Fruit fly (Drosophila melanogaster) whole organism, wandering third instar larva: Measurements from ENCODE around the gene ed.
A peak's percentile ranks its signal among the peaks of the same experiment; 100 is the strongest.

Source experiments
- Abd-B ChIP-seq: fragments of >200 bp; optimal IDR thresholded peaks from 2 replicates; lab custom pipeline; 2017; ENCODE audit warnings: missing biosample characterization, missing genetic modification characterization
- CG32264 ChIP-seq: fragments of 200-800 bp; sonication (Bioruptor generic); optimal IDR thresholded peaks from 2 replicates; lab custom pipeline; 2016; ENCODE audit warnings: missing biosample characterization, missing genetic modification characterization
- CG9705 ChIP-seq: fragments of 200-800 bp; sonication (Bioruptor generic); optimal IDR thresholded peaks from 2 replicates; lab custom pipeline; 2018; ENCODE audit warnings: missing biosample characterization, mild to moderate bottlenecking, missing genetic modification characterization
- CrebA ChIP-seq: fragments of 200-800 bp; sonication (Bioruptor generic); optimal IDR thresholded peaks from 2 replicates; lab custom pipeline; 2016; ENCODE audit warnings: missing biosample characterization, mild to moderate bottlenecking, missing genetic modification characterization, borderline replicate concordance
- Dfd ChIP-seq: fragments of >200 bp; optimal IDR thresholded peaks from 2 replicates; lab custom pipeline; 2017; ENCODE audit warnings: missing biosample characterization, missing genetic modification characterization
- Dif ChIP-seq: fragments of 200-275, 200-300 bp; sonication (Bioruptor generic); optimal IDR thresholded peaks from 2 replicates; lab custom pipeline; 2018; ENCODE audit warnings: missing biosample characterization, missing genetic modification characterization; ENCODE audit not compliant: partially characterized antibody
- GATAd ChIP-seq: sonication (Bioruptor generic); optimal IDR thresholded peaks from 2 replicates; lab custom pipeline; 2016; ENCODE audit warnings: missing biosample characterization, missing genetic modification characterization
- HLH106 ChIP-seq: fragments of 200-800 bp; optimal IDR thresholded peaks from 3 replicates; lab custom pipeline; 2019; ENCODE audit warnings: missing biosample characterization, mild to moderate bottlenecking, missing genetic modification characterization, moderate library complexity
- Hnf4 ChIP-seq: fragments of 200-800 bp; sonication (Bioruptor generic); optimal IDR thresholded peaks from 2 replicates; lab custom pipeline; 2016; ENCODE audit warnings: missing biosample characterization, mild to moderate bottlenecking, missing genetic modification characterization
- Hr78 ChIP-seq: fragments of >200 bp; optimal IDR thresholded peaks from 2 replicates; lab custom pipeline; 2017; ENCODE audit warnings: missing biosample characterization, missing genetic modification characterization
- Hr83 ChIP-seq: fragments of 200-300 bp; sonication (Bioruptor generic); optimal IDR thresholded peaks from 2 replicates; lab custom pipeline; 2016; ENCODE audit warnings: missing biosample characterization, mild to moderate bottlenecking, missing genetic modification characterization, moderate library complexity; ENCODE audit not compliant: poor library complexity, severe bottlenecking
- Jra ChIP-seq: sonication (Bioruptor generic); optimal IDR thresholded peaks from 2 replicates; lab custom pipeline; 2016; ENCODE audit warnings: missing biosample characterization, missing genetic modification characterization
- Mio ChIP-seq: sonication (Bioruptor generic); optimal IDR thresholded peaks from 2 replicates; lab custom pipeline; 2016; ENCODE audit warnings: missing biosample characterization, missing genetic modification characterization
- Myc ChIP-seq: fragments of >200 bp; optimal IDR thresholded peaks from 2 replicates; lab custom pipeline; 2017
- N ChIP-seq: fragments of >200 bp; optimal IDR thresholded peaks from 2 replicates; lab custom pipeline; 2018; ENCODE audit warnings: missing biosample characterization, missing external identifiers, missing genetic modification characterization
- OdsH ChIP-seq: fragments of 200-800 bp; sonication (Bioruptor generic); optimal IDR thresholded peaks from 2 replicates; lab custom pipeline; 2016; ENCODE audit warnings: missing biosample characterization, mild to moderate bottlenecking, missing genetic modification characterization
- Rel ChIP-seq, 2 experiments: fragments of 200-800 bp; sonication (Bioruptor generic) in 1 of 2; optimal IDR thresholded peaks; 2 replicates in 1 of 2; 3 replicates in 1 of 2; lab custom pipeline; 2016 to 2019; ENCODE audit warnings: mild to moderate bottlenecking in 2 of 2, missing biosample characterization in 2 of 2, missing genetic modification characterization in 2 of 2, moderate library complexity in 1 of 2
- Sp1 ChIP-seq: fragments of 200-800 bp; sonication (Bioruptor generic); optimal IDR thresholded peaks from 3 replicates; lab custom pipeline; 2019; ENCODE audit warnings: missing biosample characterization, mild to moderate bottlenecking, missing genetic modification characterization, moderate library complexity
- Vsx2 ChIP-seq: fragments of 200-300, 225-300 bp; sonication (Bioruptor generic); optimal IDR thresholded peaks from 2 replicates; lab custom pipeline; 2018; ENCODE audit warnings: missing biosample characterization, missing genetic modification characterization; ENCODE audit not compliant: partially characterized antibody
- br ChIP-seq: fragments of 200-800 bp; sonication (Bioruptor generic); optimal IDR thresholded peaks from 2 replicates; lab custom pipeline; 2016; ENCODE audit warnings: missing biosample characterization, missing genetic modification characterization
- brk ChIP-seq: fragments of 200-800 bp; sonication (Bioruptor generic); optimal IDR thresholded peaks from 2 replicates; lab custom pipeline; 2016; ENCODE audit warnings: missing biosample characterization, mild to moderate bottlenecking, missing genetic modification characterization
- dl ChIP-seq, 2 experiments: fragments of 175-275, 200-275 bp in 1 of 2; fragments of 200-275 bp in 1 of 2; sonication (Bioruptor generic); optimal IDR thresholded peaks; lab custom pipeline; 2018; ENCODE audit warnings: mild to moderate bottlenecking in 2 of 2, missing biosample characterization in 2 of 2, missing genetic modification characterization in 2 of 2, moderate library complexity in 2 of 2; ENCODE audit not compliant: partially characterized antibody in 2 of 2, insufficient read depth in 1 of 2
- dmrt93B ChIP-seq: fragments of 200-800 bp; sonication (Bioruptor generic); optimal IDR thresholded peaks from 2 replicates; lab custom pipeline; 2018; ENCODE audit warnings: missing biosample characterization, mild to moderate bottlenecking, missing genetic modification characterization
- dsf ChIP-seq: sonication (Bioruptor generic); optimal IDR thresholded peaks from 2 replicates; lab custom pipeline; 2016; ENCODE audit warnings: missing biosample characterization, missing genetic modification characterization, borderline replicate concordance
- ey ChIP-seq: fragments of 200-800 bp; sonication (Bioruptor generic); optimal IDR thresholded peaks from 2 replicates; lab custom pipeline; 2016; ENCODE audit warnings: missing biosample characterization, missing genetic modification characterization
- foxo ChIP-seq, 2 experiments: fragments of 200-800 bp; sonication (Bioruptor generic); optimal IDR thresholded peaks; 2 replicates in 1 of 2; 3 replicates in 1 of 2; lab custom pipeline; 2016 to 2017; ENCODE audit warnings: missing biosample characterization in 2 of 2, missing genetic modification characterization in 2 of 2
- fru ChIP-seq: fragments of 200-800 bp; sonication (Bioruptor generic); optimal IDR thresholded peaks from 3 replicates; lab custom pipeline; 2016; ENCODE audit warnings: missing biosample characterization, mild to moderate bottlenecking, missing genetic modification characterization
- h ChIP-seq: fragments of 200-800 bp; sonication (Bioruptor generic); optimal IDR thresholded peaks from 3 replicates; lab custom pipeline; 2016; ENCODE audit warnings: missing biosample characterization, mild to moderate bottlenecking, missing genetic modification characterization
- jim ChIP-seq: fragments of 175-275, 200-325 bp; sonication (Bioruptor generic); optimal IDR thresholded peaks from 2 replicates; lab custom pipeline; 2016; ENCODE audit warnings: missing biosample characterization, mild to moderate bottlenecking, missing genetic modification characterization
- lola ChIP-seq: fragments of >200 bp; optimal IDR thresholded peaks from 2 replicates; lab custom pipeline; 2017; ENCODE audit warnings: missing biosample characterization, missing genetic modification characterization
- pan ChIP-seq: fragments of >200 bp; optimal IDR thresholded peaks from 2 replicates; lab custom pipeline; 2017
- psq ChIP-seq: fragments of 200-800 bp; sonication (Bioruptor generic); optimal IDR thresholded peaks from 3 replicates; lab custom pipeline; 2017; ENCODE audit warnings: missing biosample characterization, mild to moderate bottlenecking, missing genetic modification characterization, moderate library complexity
- rgr ChIP-seq: fragments of 200-800 bp; sonication (Bioruptor generic); optimal IDR thresholded peaks from 3 replicates; lab custom pipeline; 2016; ENCODE audit warnings: missing biosample characterization, mild to moderate bottlenecking, missing genetic modification characterization
- sage ChIP-seq: fragments of 200-800 bp; sonication (Bioruptor generic); optimal IDR thresholded peaks from 2 replicates; lab custom pipeline; 2016; ENCODE audit warnings: missing biosample characterization, mild to moderate bottlenecking, missing genetic modification characterization
- tai ChIP-seq: sonication (Bioruptor generic); optimal IDR thresholded peaks from 2 replicates; lab custom pipeline; 2016; ENCODE audit warnings: missing biosample characterization, missing genetic modification characterization
- usp ChIP-seq: fragments of >200 bp; optimal IDR thresholded peaks from 2 replicates; lab custom pipeline; 2017; ENCODE audit warnings: missing biosample characterization, missing genetic modification characterization
- woc ChIP-seq: sonication (Bioruptor generic); optimal IDR thresholded peaks from 2 replicates; lab custom pipeline; 2016; ENCODE audit warnings: missing biosample characterization, mild to moderate bottlenecking, missing genetic modification characterization

Gene ed

dm6 chr2L:4110132-4110531 lies 79.0 kb downstream of the ed start:
- TF ChIP-seq Rel (GFP tag; optimal IDR thresholded peaks at IDR 0.05; lab: Kevin White, UChicago), result no peak
- TF ChIP-seq Rel (tag; optimal IDR thresholded peaks at IDR 0.05; lab: Kevin White, UChicago), result no peak
- TF ChIP-seq brk (GFP tag; lab: Kevin White, UChicago), result no peak
- no peak for TF ChIP-seq CrebA
- no peak for TF ChIP-seq CG32264 (GFP tag; lab: Kevin White, UChicago)
- TF ChIP-seq tai (GFP tag; lab: Kevin White, UChicago), result no peak
- peak; percentile 20 for TF ChIP-seq br
- TF ChIP-seq Abd-B (GFP tag; lab: Kevin White, UChicago), result no peak
- TF ChIP-seq Myc (lab: Kevin White, UChicago), result no peak
- no peak for TF ChIP-seq lola (GFP tag; lab: Kevin White, UChicago)
- no peak for TF ChIP-seq OdsH (GFP tag; lab: Kevin White, UChicago)
- TF ChIP-seq ey (GFP tag; lab: Kevin White, UChicago), result peak; percentile 31
- peak; percentile 15 for TF ChIP-seq psq
- TF ChIP-seq jim, result no peak
- no peak for TF ChIP-seq Dfd (GFP tag; lab: Kevin White, UChicago)
- TF ChIP-seq Hnf4 (GFP tag; lab: Kevin White, UChicago), result no peak
- TF ChIP-seq foxo (GFP tag; optimal IDR thresholded peaks at IDR 0.05; lab: Kevin White, UChicago), result peak in 1 of 2 experiments; percentile 24
- peak; percentile 7 for TF ChIP-seq Sp1
- TF ChIP-seq h (GFP tag; lab: Kevin White, UChicago), result peak; percentile 31
- TF ChIP-seq fru, result peak; percentile 54
- peak; percentile 1 for TF ChIP-seq HLH106 (tag; lab: Kevin White, UChicago)
- peak; percentile 12 for TF ChIP-seq rgr (GFP tag; lab: Kevin White, UChicago)
- no peak for TF ChIP-seq Hr78
- no peak for TF ChIP-seq Jra (GFP tag; lab: Kevin White, UChicago)
- TF ChIP-seq Dif (GFP tag; lab: Kevin White, UChicago), result no peak
- TF ChIP-seq dmrt93B (GFP tag; lab: Kevin White, UChicago), result no peak
- TF ChIP-seq woc (GFP tag; lab: Kevin White, UChicago), result no peak
- TF ChIP-seq N (GFP tag; lab: Kevin White, UChicago), result no peak
- no peak for TF ChIP-seq Vsx2 (GFP tag; lab: Kevin White, UChicago)
- no peak for TF ChIP-seq dsf (GFP tag; lab: Kevin White, UChicago)

- TF ChIP-seq brk (GFP tag; lab: Kevin White, UChicago) (no peak), sage (GFP tag; lab: Kevin White, UChicago) (no peak), CrebA (no peak), tai (GFP tag; lab: Kevin White, UChicago) (no peak), Dif (GFP tag; lab: Kevin White, UChicago) (no peak), Dfd (GFP tag; lab: Kevin White, UChicago) (no peak), HLH106 (tag; lab: Kevin White, UChicago) (no peak), dl (GFP tag; optimal IDR thresholded peaks at IDR 0.05; lab: Kevin White, UChicago; ENCODE audit: insufficient read depth in 1 of 2, partially characterized antibody in 2 of 2) (no peak), psq (no peak), OdsH (GFP tag; lab: Kevin White, UChicago) (no peak), fru (no peak), pan (lab: Kevin White, UChicago) (no peak), foxo (GFP tag; optimal IDR thresholded peaks at IDR 0.05; lab: Kevin White, UChicago) (no peak), rgr (GFP tag; lab: Kevin White, UChicago) (no peak), br (no peak), dmrt93B (GFP tag; lab: Kevin White, UChicago) (no peak)
Measured at dm6 chr2L:4116656-4117055, 85.5 kb downstream of the ed start.

DNA sequence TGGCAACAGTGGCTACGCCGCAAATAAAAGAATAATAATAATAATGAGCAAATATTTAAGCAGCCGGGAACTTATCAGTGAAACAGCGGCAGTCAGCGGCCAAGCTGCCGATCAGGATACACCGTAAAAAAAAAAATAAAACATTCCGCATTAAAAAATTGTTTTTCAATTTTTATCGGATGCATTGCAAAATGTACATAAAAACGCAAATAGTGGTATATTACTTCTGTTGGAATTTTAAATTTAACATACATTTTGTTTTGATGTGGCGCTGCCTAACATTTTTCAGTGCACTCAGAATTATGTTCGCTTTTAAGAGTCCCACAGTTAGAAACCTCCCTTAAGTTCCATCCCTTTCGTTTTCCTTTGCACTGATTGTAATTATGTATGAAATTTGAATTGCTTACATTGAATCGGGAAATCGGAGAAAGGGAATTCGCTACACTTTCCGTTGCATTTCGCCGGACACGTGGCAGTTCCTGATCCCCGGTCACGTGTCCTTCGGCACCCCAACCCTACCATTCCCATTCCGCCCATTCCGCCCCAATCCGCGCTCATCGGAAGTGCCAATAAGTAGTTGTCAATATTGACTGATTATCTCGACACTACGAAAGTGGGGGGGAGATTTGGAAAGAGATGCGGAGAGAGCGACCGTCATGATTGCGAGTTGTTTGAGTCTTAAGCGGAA lies 88.0 kb downstream of the ed start:
- TF ChIP-seq Sp1 (peak; percentile 85), OdsH (GFP tag; lab: Kevin White, UChicago) (peak; percentile 78), Mio (GFP tag; lab: Kevin White, UChicago) (peak; percentile 50), rgr (GFP tag; lab: Kevin White, UChicago) (peak; percentile 82), Hnf4 (GFP tag; lab: Kevin White, UChicago) (peak; percentile 78), foxo (GFP tag; optimal IDR thresholded peaks at IDR 0.05; lab: Kevin White, UChicago) (peak in 1 of 2 experiments; percentile 85), ey (GFP tag; lab: Kevin White, UChicago) (peak; percentile 84), jim (no peak), Jra (GFP tag; lab: Kevin White, UChicago) (peak; percentile 46), Dfd (GFP tag; lab: Kevin White, UChicago) (no peak), HLH106 (tag; lab: Kevin White, UChicago) (peak; percentile 82), psq (peak; percentile 75), woc (GFP tag; lab: Kevin White, UChicago) (peak; percentile 63), Rel (GFP tag; optimal IDR thresholded peaks at IDR 0.05; lab: Kevin White, UChicago) (no peak), Rel (tag; optimal IDR thresholded peaks at IDR 0.05; lab: Kevin White, UChicago) (peak; percentile 52), tai (GFP tag; lab: Kevin White, UChicago) (peak; percentile 56), dmrt93B (GFP tag; lab: Kevin White, UChicago) (peak; percentile 63), N (GFP tag; lab: Kevin White, UChicago) (no peak), dl (GFP tag; optimal IDR thresholded peaks at IDR 0.05; lab: Kevin White, UChicago; ENCODE audit: insufficient read depth in 1 of 2, partially characterized antibody in 2 of 2) (no peak), CrebA (no peak), brk (GFP tag; lab: Kevin White, UChicago) (peak; percentile 73), fru (peak; percentile 84), CG9705 (GFP tag; lab: Kevin White, UChicago) (peak; percentile 66), h (GFP tag; lab: Kevin White, UChicago) (peak; percentile 86), Myc (lab: Kevin White, UChicago) (no peak), br (peak; percentile 82), dsf (GFP tag; lab: Kevin White, UChicago) (peak; percentile 16), GATAd (GFP tag; lab: Kevin White, UChicago) (no peak), Hr83 (GFP tag; lab: Kevin White, UChicago) (peak; percentile 41), Abd-B (GFP tag; lab: Kevin White, UChicago) (no peak), usp (GFP tag; lab: Kevin White, UChicago) (no peak), sage (GFP tag; lab: Kevin White, UChicago) (peak; percentile 35), CG32264 (GFP tag; lab: Kevin White, UChicago) (peak; percentile 51), Hr78 (no peak)
